Worm (Caenorhabditis elegans): ENCODE measurements around the gene fbxa-94.

Gene fbxa-94

ce11 chrV:15562541-15562940 lies 10.2 kb upstream of the fbxa-94 start:
- TF ChIP-seq zfh-2 (GFP tag; conservative IDR thresholded peaks at IDR 0.05) (peak; percentile 46), lin-40 (tag; optimal IDR thresholded peaks at IDR 0.05) (no peak), lin-26 (GFP tag; IDR thresholded peaks at IDR 0.05) (no peak), F37B4.10 (GFP tag; IDR thresholded peaks at IDR 0.05) (no peak), nhr-80 (tag; optimal IDR thresholded peaks at IDR 0.05) (no peak), bed-2 (GFP tag; IDR thresholded peaks at IDR 0.05) (no peak), lsy-27 (tag; optimal IDR thresholded peaks at IDR 0.05; ENCODE audit: borderline replicate concordance, insufficient read depth) (no peak), nfyb-1 (GFP tag; IDR thresholded peaks at IDR 0.05) (peak; percentile 66; the same call in 1 of the 2 replicates), dpff-1 (tag; optimal IDR thresholded peaks at IDR 0.05) (no peak), hsf-1 (GFP tag; IDR thresholded peaks at IDR 0.05) (no peak), ztf-25 (GFP tag; IDR thresholded peaks at IDR 0.05) (no peak), Y95B8A.8 (GFP tag; IDR thresholded peaks at IDR 0.05) (no peak), snpc-4 (GFP tag; optimal IDR thresholded peaks at IDR 0.05) (no peak), snpc-4 (tag; optimal IDR thresholded peaks at IDR 0.05) (no peak), pbrm-1 (GFP tag; IDR thresholded peaks at IDR 0.05) (no peak), hmg-1.2 (GFP tag; IDR thresholded peaks at IDR 0.05) (no peak)

ce11 chrV:15563477-15563876 lies 9.2 kb upstream of the fbxa-94 start:
- no peak for TF ChIP-seq rpc-1 (optimal IDR thresholded peaks at IDR 0.05)
- no peak for TF ChIP-seq rpc-1 (tag; optimal IDR thresholded peaks at IDR 0.05)
- TF ChIP-seq nhr-90 (tag; optimal IDR thresholded peaks at IDR 0.05): no peak
- no peak for TF ChIP-seq F33H1.4 (GFP tag; IDR thresholded peaks at IDR 0.05)
- TF ChIP-seq ztf-3 (GFP tag; optimal IDR thresholded peaks at IDR 0.05): no peak
- TF ChIP-seq egrh-3 (GFP tag; IDR thresholded peaks at IDR 0.05): no peak
- no peak for TF ChIP-seq efl-1 (GFP tag; optimal IDR thresholded peaks at IDR 0.05)
- TF ChIP-seq F49E8.2 (tag; optimal IDR thresholded peaks at IDR 0.05; ENCODE audit: insufficient read depth): no peak
- no peak for TF ChIP-seq mes-4 (tag; optimal IDR thresholded peaks at IDR 0.05)
- TF ChIP-seq gei-17 (GFP tag; optimal IDR thresholded peaks at IDR 0.05): no peak

- TF ChIP-seq nhr-80 (tag; optimal IDR thresholded peaks at IDR 0.05) (peak; percentile 61), snpc-4 (GFP tag; optimal IDR thresholded peaks at IDR 0.05) (no peak), snpc-4 (tag; optimal IDR thresholded peaks at IDR 0.05) (peak in 1 of 4 experiments; percentile 13), somi-1 (GFP tag; optimal IDR thresholded peaks at IDR 0.05) (peak; percentile 37), C06A6.2 (GFP tag; conservative IDR thresholded peaks at IDR 0.05) (0 out of 2 replicates have a peak, but pooled peaks have one; percentile 24), lin-54 (GFP tag; optimal IDR thresholded peaks at IDR 0.05) (peak; percentile 11), mcd-1 (GFP tag; IDR thresholded peaks at IDR 0.05) (no peak), tbp1 (GFP tag; optimal IDR thresholded peaks at IDR 0.05) (peak; percentile 22), ztf-26 (tag; optimal IDR thresholded peaks at IDR 0.05) (peak; percentile 69), tlf-1 (GFP tag; optimal IDR thresholded peaks at IDR 0.05) (no peak), snpc-1.1 (tag; optimal IDR thresholded peaks at IDR 0.05; ENCODE audit: insufficient read depth) (no peak), chd-7 (tag; optimal IDR thresholded peaks at IDR 0.05) (peak; percentile 12), lin-40 (tag; optimal IDR thresholded peaks at IDR 0.05) (peak; percentile 4), nhr-120 (GFP tag; IDR thresholded peaks at IDR 0.05) (no peak)
Observed at ce11 chrV:15563985-15564384, 8.7 kb upstream of the fbxa-94 start.
